Fruit fly (Drosophila melanogaster) whole organism, embryonic: ENCODE results near the gene CG7362.

ENCODE experiments used
- ATbp ChIP-seq: fragments of 200-800 bp; sonication (Bioruptor generic); optimal IDR thresholded peaks from 2 replicates; lab custom pipeline; 2017; ENCODE audit warnings: missing biosample characterization, mild to moderate bottlenecking, missing genetic modification characterization, missing genetic modification reagents
- Asciz ChIP-seq: fragments of 200-800 bp; sonication (Bioruptor generic); optimal IDR thresholded peaks from 2 replicates; lab custom pipeline; 2017; ENCODE audit warnings: missing biosample characterization, mild to moderate bottlenecking, missing genetic modification characterization, missing genetic modification reagents
- BEAF-32 ChIP-seq: fragments of 200-800 bp; sonication (Bioruptor generic); optimal IDR thresholded peaks from 3 replicates; lab custom pipeline; 2017; ENCODE audit warnings: missing biosample characterization, missing genetic modification characterization, mild to moderate bottlenecking, moderate library complexity, missing genetic modification reagents
- BtbVII ChIP-seq: fragments of 200-800 bp; sonication (Bioruptor generic); optimal IDR thresholded peaks from 3 replicates; lab custom pipeline; 2017; ENCODE audit warnings: missing biosample characterization, mild to moderate bottlenecking, missing genetic modification characterization
- CG11085 ChIP-seq: fragments of 200-800 bp; sonication (Bioruptor generic); IDR thresholded peaks from 2 replicates; pipeline ENCODE4 v1.3.6; 2022; ENCODE audit warnings: missing biosample characterization, missing genetic modification characterization
- CG12155 ChIP-seq: fragments of 200-800 bp; sonication (Bioruptor generic); optimal IDR thresholded peaks from 3 replicates; lab custom pipeline; 2016; ENCODE audit warnings: missing biosample characterization, missing genetic modification characterization
- CG14014 ChIP-seq: fragments of 200-800 bp; sonication (Bioruptor generic); IDR thresholded peaks from 2 replicates; pipeline ENCODE4 v1.3.6; 2022; ENCODE audit warnings: missing biosample characterization, missing genetic modification characterization
- CG15269 ChIP-seq: fragments of 200-800 bp; sonication (Bioruptor generic); optimal IDR thresholded peaks from 2 replicates; lab custom pipeline; 2018; ENCODE audit warnings: missing biosample characterization, mild to moderate bottlenecking, missing genetic modification characterization, moderate library complexity
- CG15696 ChIP-seq: fragments of 200-800 bp; sonication (Bioruptor generic); optimal IDR thresholded peaks from 2 replicates; lab custom pipeline; 2019; ENCODE audit warnings: missing biosample characterization, mild to moderate bottlenecking, missing genetic modification characterization, moderate library complexity
- CG16863 ChIP-seq: fragments of 200-800 bp; sonication (Bioruptor generic); optimal IDR thresholded peaks from 3 replicates; lab custom pipeline; 2016; ENCODE audit warnings: missing biosample characterization, missing genetic modification characterization
- CG17186 ChIP-seq: fragments of 200-800 bp; sonication (Bioruptor generic); optimal IDR thresholded peaks from 3 replicates; lab custom pipeline; 2017; ENCODE audit warnings: missing biosample characterization, missing genetic modification reagents, missing genetic modification characterization
- CG2202 ChIP-seq: fragments of 200-800 bp; sonication (Bioruptor generic); optimal IDR thresholded peaks from 2 replicates; lab custom pipeline; 2018; ENCODE audit warnings: missing biosample characterization, mild to moderate bottlenecking, missing genetic modification characterization
- CG3726 ChIP-seq: fragments of 200-800 bp; sonication (Bioruptor generic); IDR thresholded peaks from 3 replicates; pipeline ENCODE4, ENCODE4 v1.3.6; 2022; ENCODE audit warnings: missing biosample characterization, missing genetic modification characterization
- CG4404 ChIP-seq: fragments of 200-800 bp; sonication (Bioruptor generic); IDR thresholded peaks from 2 replicates; pipeline ENCODE4 v1.3.6; 2022; ENCODE audit warnings: missing biosample characterization, missing genetic modification characterization
- CG5245 ChIP-seq: fragments of 200-800 bp; sonication (Bioruptor generic); optimal IDR thresholded peaks from 3 replicates; lab custom pipeline; 2016; ENCODE audit warnings: missing biosample characterization, missing genetic modification characterization
- CG6654 ChIP-seq: fragments of 200-800 bp; sonication (Bioruptor generic); optimal IDR thresholded peaks from 2 replicates; lab custom pipeline; 2017; ENCODE audit warnings: missing biosample characterization, mild to moderate bottlenecking, missing genetic modification characterization
- CG7987 ChIP-seq: fragments of 200-800 bp; sonication (Bioruptor generic); optimal IDR thresholded peaks from 2 replicates; lab custom pipeline; 2018; ENCODE audit warnings: missing biosample characterization, mild to moderate bottlenecking, missing genetic modification characterization, moderate library complexity
- CG8290 ChIP-seq, 3 experiments: fragments of 200-800 bp; sonication (Bioruptor generic); optimal IDR thresholded peaks; 2 replicates each; lab custom pipeline; 2016 to 2019; ENCODE audit warnings: missing biosample characterization in 3 of 3, missing genetic modification characterization in 3 of 3, mild to moderate bottlenecking in 2 of 3, moderate library complexity in 1 of 3
- CG8388 ChIP-seq: fragments of 200-800 bp; sonication (Bioruptor generic); optimal IDR thresholded peaks from 2 replicates; lab custom pipeline; 2019; ENCODE audit warnings: missing biosample characterization, mild to moderate bottlenecking, missing genetic modification characterization, moderate library complexity
- CG9437 ChIP-seq: fragments of 200-800 bp; sonication (Bioruptor generic); optimal IDR thresholded peaks from 2 replicates; lab custom pipeline; 2018; ENCODE audit warnings: missing biosample characterization, mild to moderate bottlenecking, missing genetic modification characterization
- CG9727 ChIP-seq: fragments of 200-800 bp; sonication (Bioruptor generic); optimal IDR thresholded peaks from 3 replicates; lab custom pipeline; 2017; ENCODE audit warnings: missing biosample characterization, mild to moderate bottlenecking, missing genetic modification characterization
- CkIIα-i1 ChIP-seq: fragments of 200-800 bp; sonication (Bioruptor generic); IDR thresholded peaks from 2 replicates; pipeline ENCODE4 v1.3.6; 2022; ENCODE audit warnings: missing biosample characterization, missing genetic modification characterization
- Deaf1 ChIP-seq: fragments of 200-800 bp; optimal IDR thresholded peaks from 3 replicates; lab custom pipeline; 2019; ENCODE audit warnings: missing biosample characterization, mild to moderate bottlenecking, missing genetic modification characterization, moderate library complexity
- Dp ChIP-seq: fragments of 200-800 bp; sonication (Bioruptor generic); optimal IDR thresholded peaks from 2 replicates; lab custom pipeline; 2018; ENCODE audit warnings: missing biosample characterization, mild to moderate bottlenecking, missing genetic modification characterization, moderate library complexity
- ERR ChIP-seq: fragments of 200-800 bp; sonication (Bioruptor generic); optimal IDR thresholded peaks from 2 replicates; lab custom pipeline; 2016; ENCODE audit warnings: missing biosample characterization, missing genetic modification characterization
- Eip74EF ChIP-seq, 2 experiments: fragments of 200-800 bp in 1 of 2; fragments of >200 bp in 1 of 2; sonication (Bioruptor generic) in 1 of 2; optimal IDR thresholded peaks; 2 replicates each; lab custom pipeline; 2017 to 2019; ENCODE audit warnings: missing biosample characterization in 2 of 2, missing genetic modification characterization in 2 of 2, mild to moderate bottlenecking in 1 of 2, moderate library complexity in 1 of 2
- Fer1 ChIP-seq: fragments of 200-800 bp; sonication (Bioruptor generic); optimal IDR thresholded peaks from 2 replicates; lab custom pipeline; 2017; ENCODE audit warnings: missing biosample characterization, mild to moderate bottlenecking, missing genetic modification characterization
- Hr78 ChIP-seq, 2 experiments: fragments of 200-800 bp in 1 of 2; fragments of >200 bp in 1 of 2; sonication (Bioruptor generic) in 1 of 2; optimal IDR thresholded peaks; 2 replicates each; lab custom pipeline; 2017 to 2019; ENCODE audit warnings: missing biosample characterization in 2 of 2, missing genetic modification characterization in 2 of 2, mild to moderate bottlenecking in 1 of 2, moderate library complexity in 1 of 2
- Med ChIP-seq: fragments of 200-800 bp; sonication (Bioruptor generic); peaks from one replicate; lab custom pipeline; 2016; ENCODE audit warnings: missing biosample characterization, missing genetic modification characterization, mild to moderate bottlenecking, inconsistent platforms, moderate library complexity
- Meics ChIP-seq: fragments of 200-800 bp; sonication (Bioruptor generic); optimal IDR thresholded peaks from 2 replicates; lab custom pipeline; 2017; ENCODE audit warnings: missing biosample characterization, mild to moderate bottlenecking, missing genetic modification characterization
- NfI ChIP-seq: fragments of 200-800 bp; sonication (Bioruptor generic); optimal IDR thresholded peaks from 3 replicates; lab custom pipeline; 2018; ENCODE audit warnings: missing biosample characterization, mild to moderate bottlenecking, missing genetic modification characterization, moderate library complexity
- Opbp ChIP-seq: fragments of 200-800 bp; sonication (Bioruptor generic); IDR thresholded peaks from 3 replicates; pipeline ENCODE4 v1.3.6; 2022; ENCODE audit warnings: missing biosample characterization, missing genetic modification characterization; ENCODE audit not compliant: partially characterized antibody
- Poxn ChIP-seq: fragments of 200-800 bp; sonication (Bioruptor generic); IDR thresholded peaks from 2 replicates; pipeline ENCODE4 v1.3.6; 2022; ENCODE audit warnings: missing biosample characterization, missing genetic modification characterization
- Ravus ChIP-seq: fragments of 200-800 bp; sonication (Bioruptor generic); IDR thresholded peaks from 2 replicates; pipeline ENCODE4 v1.3.6; 2022; ENCODE audit warnings: missing biosample characterization, missing genetic modification characterization
- Sox100B ChIP-seq: fragments of 200-800 bp; sonication (Bioruptor generic); optimal IDR thresholded peaks from 3 replicates; lab custom pipeline; 2018; ENCODE audit warnings: missing biosample characterization, mild to moderate bottlenecking, missing genetic modification characterization
- Taf1 ChIP-seq: fragments of 200-800 bp; sonication (Bioruptor generic); IDR thresholded peaks from 2 replicates; pipeline ENCODE4 v1.3.6; 2022; ENCODE audit warnings: missing biosample characterization, missing genetic modification characterization
- ase ChIP-seq: fragments of 200-800 bp; sonication (Bioruptor generic); IDR thresholded peaks from 3 replicates; pipeline ENCODE4 v1.3.6; 2022; ENCODE audit warnings: missing biosample characterization, missing genetic modification characterization
- ci ChIP-seq: fragments of 200-800 bp; sonication (Bioruptor generic); IDR thresholded peaks from 3 replicates; pipeline ENCODE4 v1.3.6; 2022; ENCODE audit warnings: missing biosample characterization, missing genetic modification characterization
- dm ChIP-seq: fragments of 200-800 bp; sonication (Bioruptor generic); optimal IDR thresholded peaks from 3 replicates; lab custom pipeline; 2016; ENCODE audit warnings: missing biosample characterization, missing genetic modification characterization
- dysf ChIP-seq: fragments of 200-800 bp; sonication (Bioruptor generic); IDR thresholded peaks from 3 replicates; pipeline ENCODE4 v1.3.6; 2022; ENCODE audit warnings: missing biosample characterization, missing genetic modification characterization
- fd3F ChIP-seq: fragments of 200-800 bp; sonication (Bioruptor generic); optimal IDR thresholded peaks from 2 replicates; lab custom pipeline; 2018; ENCODE audit warnings: missing biosample characterization, mild to moderate bottlenecking, missing genetic modification characterization, moderate library complexity
- grau ChIP-seq: fragments of 200-800 bp; optimal IDR thresholded peaks from 3 replicates; lab custom pipeline; 2019; ENCODE audit warnings: missing biosample characterization, mild to moderate bottlenecking, missing genetic modification characterization, moderate library complexity
- inv ChIP-seq: fragments of 200-800 bp; sonication (Bioruptor generic); IDR thresholded peaks from 2 replicates; pipeline ENCODE4 v1.3.6; 2022; ENCODE audit warnings: missing biosample characterization, missing genetic modification characterization; ENCODE audit not compliant: partially characterized antibody
- ro ChIP-seq: fragments of 200-800 bp; sonication (Bioruptor generic); IDR thresholded peaks from 2 replicates; pipeline ENCODE4 v1.3.6; 2022; ENCODE audit warnings: missing biosample characterization, missing genetic modification characterization
- sd ChIP-seq: fragments of 200-800 bp; sonication (Bioruptor generic); optimal IDR thresholded peaks from 3 replicates; lab custom pipeline; 2018; ENCODE audit warnings: missing biosample characterization, mild to moderate bottlenecking, missing genetic modification characterization, moderate library complexity
- sens ChIP-seq: fragments of 200-800 bp; sonication (Bioruptor generic); peaks from one replicate; lab custom pipeline; 2016; ENCODE audit warnings: missing biosample characterization, missing genetic modification characterization
- tio ChIP-seq: fragments of 200-800 bp; sonication (Bioruptor generic); optimal IDR thresholded peaks from 2 replicates; lab custom pipeline; 2017; ENCODE audit warnings: missing biosample characterization, missing genetic modification characterization, inconsistent platforms
- vnd ChIP-seq: fragments of 200-800 bp; sonication (Bioruptor generic); IDR thresholded peaks from 3 replicates; pipeline ENCODE4 v1.3.6; 2022; ENCODE audit warnings: missing biosample characterization, missing genetic modification characterization; ENCODE audit not compliant: partially characterized antibody
- zen2 ChIP-seq: fragments of 200-800 bp; sonication (Bioruptor generic); IDR thresholded peaks from 3 replicates; pipeline ENCODE4 v1.3.6; 2022; ENCODE audit warnings: missing biosample characterization, missing genetic modification characterization; ENCODE audit not compliant: partially characterized antibody
- zfh1 ChIP-seq: fragments of 200-800 bp; sonication (Bioruptor generic); IDR thresholded peaks from 3 replicates; pipeline ENCODE4 v1.3.6; 2022; ENCODE audit warnings: missing biosample characterization, missing genetic modification characterization

CG7362 gene

DNA sequence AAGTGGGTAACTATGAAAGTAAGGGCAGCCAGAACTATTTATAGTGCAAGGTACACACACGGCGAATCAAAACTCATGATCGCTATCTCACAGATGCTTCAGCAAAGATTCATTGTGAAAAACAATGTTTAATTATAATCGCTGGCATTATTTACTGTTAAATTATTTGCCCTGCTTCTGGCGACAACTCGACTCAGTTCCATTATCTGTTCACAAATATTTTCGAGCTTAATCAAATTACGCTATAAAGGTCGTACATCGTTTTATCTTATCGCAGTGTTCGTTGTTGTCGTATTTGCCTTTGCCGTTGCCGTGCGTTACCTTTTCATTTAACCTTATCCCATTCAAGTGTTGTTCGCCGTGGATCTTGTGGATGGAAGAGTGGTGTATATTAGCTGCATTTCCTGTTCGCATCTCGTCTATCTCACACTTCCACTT, 45.3 kb downstream of the CG7362 start (continued):
- peak; percentile 29 for TF ChIP-seq CG9727 (GFP tag; lab: Kevin White, UChicago)
- no peak for TF ChIP-seq ase (GFP tag; lab: Robert Waterston, UW)
- TF ChIP-seq ERR, result peak; percentile 3
- no peak for TF ChIP-seq CG4404 (GFP tag; lab: Robert Waterston, UW)
- TF ChIP-seq ro (GFP tag; lab: Robert Waterston, UW), result no peak
- TF ChIP-seq BtbVII (GFP tag; lab: Kevin White, UChicago), result no peak
- peak; percentile 61 for TF ChIP-seq CG7987 (GFP tag; lab: Kevin White, UChicago)
- TF ChIP-seq BEAF-32, result no peak
- no peak for TF ChIP-seq Deaf1 (tag; lab: Kevin White, UChicago)
- no peak for TF ChIP-seq zfh1 (GFP tag; lab: Robert Waterston, UW)
- no peak for TF ChIP-seq CG6654 (GFP tag; lab: Kevin White, UChicago)
- TF ChIP-seq Fer1 (GFP tag; lab: Kevin White, UChicago), result peak; percentile 15
- no peak for TF ChIP-seq Opbp (GFP tag; lab: Robert Waterston, UW)
- peak; percentile 85 for TF ChIP-seq sd (tag; lab: Kevin White, UChicago)
- no peak for TF ChIP-seq CkIIα-i1 (GFP tag; lab: Robert Waterston, UW)
- TF ChIP-seq CG15696 (tag; lab: Kevin White, UChicago), result no peak
- no peak for TF ChIP-seq fd3F
- no peak for TF ChIP-seq CG8388 (GFP tag; lab: Kevin White, UChicago)
- TF ChIP-seq CG3726 (GFP tag; lab: Robert Waterston, UW), result no peak
- no peak for TF ChIP-seq CG8290 (GFP tag; optimal IDR thresholded peaks at IDR 0.05; lab: Kevin White, UChicago)
- TF ChIP-seq CG8290 (tag; optimal IDR thresholded peaks at IDR 0.05; lab: Kevin White, UChicago), result peak in 1 of 2 experiments; percentile 11
- TF ChIP-seq Eip74EF (GFP tag; optimal IDR thresholded peaks at IDR 0.05; lab: Kevin White, UChicago), result peak in 1 of 2 experiments; percentile 36
- no peak for TF ChIP-seq CG9437
- no peak for TF ChIP-seq CG12155 (GFP tag; lab: Kevin White, UChicago)
- no peak for TF ChIP-seq grau (tag; lab: Kevin White, UChicago)
- TF ChIP-seq CG16863, result no peak
- no peak for TF ChIP-seq dm
- TF ChIP-seq Sox100B (GFP tag; lab: Kevin White, UChicago), result peak; percentile 38
- TF ChIP-seq CG17186 (GFP tag; lab: Kevin White, UChicago), result no peak
- no peak for TF ChIP-seq ci (GFP tag; lab: Robert Waterston, UW)
- no peak for TF ChIP-seq Med (GFP tag; lab: Kevin White, UChicago)
- no peak for TF ChIP-seq vnd (GFP tag; lab: Robert Waterston, UW)
- no peak for TF ChIP-seq CG11085 (GFP tag; lab: Robert Waterston, UW)
- TF ChIP-seq NfI (GFP tag; lab: Kevin White, UChicago), result no peak
- TF ChIP-seq zen2, result no peak
- TF ChIP-seq Dp (GFP tag; lab: Kevin White, UChicago), result no peak
- TF ChIP-seq Meics (GFP tag; lab: Kevin White, UChicago), result no peak
- peak; percentile 16 for TF ChIP-seq CG2202
- peak; percentile 11 for TF ChIP-seq CG5245 (GFP tag; lab: Kevin White, UChicago)
- no peak for TF ChIP-seq Ravus
- peak; percentile 65 for TF ChIP-seq sens (GFP tag; lab: Kevin White, UChicago)
- TF ChIP-seq Taf1 (GFP tag; lab: Robert Waterston, UW), result no peak
- no peak for TF ChIP-seq dysf (GFP tag; lab: Robert Waterston, UW)
- TF ChIP-seq CG15269 (tag; lab: Kevin White, UChicago), result peak; percentile 10
- TF ChIP-seq inv, result no peak
- TF ChIP-seq tio (GFP tag; lab: Kevin White, UChicago), result no peak
- peak; percentile 55 for TF ChIP-seq ATbp (GFP tag; lab: Kevin White, UChicago)
- no peak for TF ChIP-seq Poxn (GFP tag; lab: Robert Waterston, UW)
- TF ChIP-seq CG14014 (GFP tag; lab: Robert Waterston, UW), result no peak
- peak in 1 of 2 experiments; percentile 39 for TF ChIP-seq Hr78 (GFP tag; optimal IDR thresholded peaks at IDR 0.05; lab: Kevin White, UChicago)
- peak; percentile 39 for TF ChIP-seq Asciz (GFP tag; lab: Kevin White, UChicago)
